Worm (Caenorhabditis elegans) whole organism, L4 larva: ENCODE measurements around the gene srh-46.

ENCODE experiments used
- F49E8.2 ChIP-seq: sonication (generic microtip); optimal IDR thresholded peaks from 2 replicates; lab custom pipeline; 2016; ENCODE audit warnings: missing compliant biosample characterization, mild to moderate bottlenecking, missing genetic modification characterization, borderline replicate concordance
- R02D3.7 ChIP-seq: fragments of 150-350 bp; sonication (generic microtip); optimal IDR thresholded peaks from 3 replicates; lab custom pipeline; 2014; ENCODE audit warnings: missing biosample characterization, missing genetic modification characterization
- T20F7.1 ChIP-seq: fragments of 200-800 bp; sonication (Bioruptor generic); optimal IDR thresholded peaks from 2 replicates; lab custom pipeline; 2018; ENCODE audit warnings: mild to moderate bottlenecking, missing genetic modification characterization, missing compliant biosample characterization
- Y105C5A.15 ChIP-seq: fragments of 200-800 bp; sonication (Bioruptor generic); IDR thresholded peaks from 2 replicates; pipeline ENCODE4 v1.3.6; 2022; ENCODE audit warnings: missing genetic modification characterization, missing compliant biosample characterization
- Y5F2A.4 ChIP-seq: fragments of 200-800 bp; sonication (Bioruptor generic); optimal IDR thresholded peaks from 2 replicates; lab custom pipeline; 2018; ENCODE audit warnings: mild to moderate bottlenecking, missing genetic modification characterization, missing compliant biosample characterization
- Y75B8A.6 ChIP-seq: fragments of 200-800 bp; sonication (Bioruptor generic); IDR thresholded peaks from 2 replicates; pipeline ENCODE4 v1.3.6; 2022; ENCODE audit warnings: missing genetic modification reagents, missing genetic modification characterization, missing compliant biosample characterization
- ZK337.2 ChIP-seq: fragments of 200-800 bp; sonication (Bioruptor generic); IDR thresholded peaks from 2 replicates; pipeline ENCODE4 v1.3.6; 2022; ENCODE audit warnings: missing genetic modification reagents, missing genetic modification characterization, missing compliant biosample characterization
- ZK546.5 ChIP-seq, 2 experiments: sonication (generic microtip); optimal IDR thresholded peaks; 2 replicates each; lab custom pipeline; 2017; ENCODE audit warnings: missing biosample characterization in 2 of 2, missing genetic modification characterization in 2 of 2
- aha-1 ChIP-seq: fragments of 150-350 bp; peaks from one replicate; lab custom pipeline; 2014; ENCODE audit warnings: missing biosample characterization, missing genetic modification characterization
- ama-1 ChIP-seq: fragments of 150-350 bp; optimal IDR thresholded peaks from 2 replicates; lab custom pipeline; 2014; ENCODE audit warnings: inconsistent platforms, mixed read lengths
- ceh-28 ChIP-seq: fragments of 150-350 bp; optimal IDR thresholded peaks from 2 replicates; lab custom pipeline; 2014; ENCODE audit warnings: missing biosample characterization, missing genetic modification reagents, missing genetic modification characterization
- ceh-62 ChIP-seq: sonication (generic microtip); optimal IDR thresholded peaks from 2 replicates; lab custom pipeline; 2017; ENCODE audit warnings: missing biosample characterization, missing genetic modification characterization
- ceh-82 ChIP-seq: sonication (generic microtip); optimal IDR thresholded peaks from 2 replicates; lab custom pipeline; 2017; ENCODE audit warnings: missing biosample characterization, missing genetic modification characterization
- ces-1 ChIP-seq: fragments of 150-350 bp; sonication (generic microtip); optimal IDR thresholded peaks from 4 replicates; lab custom pipeline; 2014; ENCODE audit warnings: missing biosample characterization, missing genetic modification reagents, missing genetic modification characterization
- ctbp-1 ChIP-seq: fragments of 200-800 bp; sonication (Bioruptor generic); IDR thresholded peaks from 2 replicates; pipeline ENCODE4 v1.3.6; 2022; ENCODE audit warnings: missing genetic modification reagents, missing genetic modification characterization, missing compliant biosample characterization
- egl-43 ChIP-seq: fragments of 200-800 bp; sonication (Bioruptor generic); IDR thresholded peaks from 2 replicates; pipeline ENCODE4 v1.3.6; 2022; ENCODE audit warnings: missing genetic modification reagents, missing genetic modification characterization, missing compliant biosample characterization
- fkh-10 ChIP-seq: fragments of 150-350 bp; optimal IDR thresholded peaks from 2 replicates; lab custom pipeline; 2014; ENCODE audit warnings: missing biosample characterization, missing genetic modification reagents, missing genetic modification characterization
- hif-1 ChIP-seq, 2 experiments: sonication (generic microtip); optimal IDR thresholded peaks; 2 replicates each; lab custom pipeline; 2016 to 2017; ENCODE audit warnings: missing compliant biosample characterization in 2 of 2, missing genetic modification characterization in 2 of 2, missing genetic modification reagents in 2 of 2, missing genotype in 2 of 2, mild to moderate bottlenecking in 1 of 2
- hlh-30 ChIP-seq: sonication (generic microtip); optimal IDR thresholded peaks from 2 replicates; lab custom pipeline; 2017; ENCODE audit warnings: antibody characterized with exemption, mild to moderate bottlenecking, missing genetic modification characterization, missing compliant biosample characterization; ENCODE audit not compliant: insufficient read depth
- hmg-1.1 ChIP-seq: fragments of 200-800 bp; sonication (Bioruptor generic); IDR thresholded peaks from 2 replicates; pipeline ENCODE4 v1.3.6; 2022; ENCODE audit warnings: missing genetic modification reagents, missing genetic modification characterization, missing compliant biosample characterization
- lin-13 ChIP-seq: fragments of 150-350 bp; optimal IDR thresholded peaks from 2 replicates; lab custom pipeline; 2014; ENCODE audit warnings: missing biosample characterization, missing genetic modification reagents, missing genetic modification characterization
- madf-9 ChIP-seq: fragments of 200-800 bp; sonication (Bioruptor generic); conservative IDR thresholded peaks from 2 replicates; pipeline ENCODE4 v1.3.6; 2022; ENCODE audit warnings: missing genetic modification reagents, missing genetic modification characterization, missing compliant biosample characterization
- mdl-1 ChIP-seq, 2 experiments: fragments of 150-350 bp in 1 of 2; sonication (generic microtip) in 1 of 2; optimal IDR thresholded peaks; 2 replicates each; lab custom pipeline; 2014 to 2017; ENCODE audit warnings: missing biosample characterization in 2 of 2, missing genetic modification characterization in 2 of 2
- mdt-29 ChIP-seq: fragments of 200-800 bp; sonication (Bioruptor generic); IDR thresholded peaks from 2 replicates; pipeline ENCODE4 v1.3.6; 2022; ENCODE audit warnings: missing genetic modification reagents, missing genetic modification characterization, missing compliant biosample characterization
- mxl-2 ChIP-seq: fragments of 200-800 bp; sonication (Bioruptor generic); conservative IDR thresholded peaks from 2 replicates; pipeline ENCODE4 v1.3.6; 2022; ENCODE audit warnings: missing genetic modification reagents, missing genetic modification characterization, missing compliant biosample characterization
- nhr-10 ChIP-seq: fragments of 150-350 bp; optimal IDR thresholded peaks from 2 replicates; lab custom pipeline; 2014; ENCODE audit warnings: missing biosample characterization, missing genetic modification characterization
- nhr-11 ChIP-seq: fragments of 150-350 bp; optimal IDR thresholded peaks from 2 replicates; lab custom pipeline; 2014; ENCODE audit warnings: missing biosample characterization, missing genetic modification characterization
- nhr-25 ChIP-seq: sonication (generic microtip); optimal IDR thresholded peaks from 2 replicates; lab custom pipeline; 2017; ENCODE audit warnings: missing genetic modification characterization, mild to moderate bottlenecking, missing compliant biosample characterization, antibody characterized with exemption, moderate library complexity, borderline replicate concordance; ENCODE audit not compliant: insufficient read depth
- nhr-42 ChIP-seq: fragments of 200-800 bp; sonication (Bioruptor generic); IDR thresholded peaks from 2 replicates; pipeline ENCODE4 v1.3.6; 2022; ENCODE audit warnings: missing genetic modification characterization, missing compliant biosample characterization
- nhr-77 ChIP-seq: fragments of 150-350 bp; optimal IDR thresholded peaks from 2 replicates; lab custom pipeline; 2014; ENCODE audit warnings: missing biosample characterization, missing genetic modification characterization
- pha-4 ChIP-seq, 2 experiments: fragments of 150-350 bp in 1 of 2; fragments of 200-800 bp in 1 of 2; sonication (Bioruptor generic) in 1 of 2; IDR thresholded peaks in 1 of 2; optimal IDR thresholded peaks in 1 of 2; 2 replicates each; pipeline versions ENCODE4 v1.3.6 to Lab custom; 2014 to 2022; ENCODE audit warnings: missing genetic modification characterization in 2 of 2, missing genetic modification reagents in 2 of 2, missing biosample characterization in 1 of 2, missing compliant biosample characterization in 1 of 2
- php-3 ChIP-seq: fragments of 200-800 bp; sonication (Bioruptor generic); IDR thresholded peaks from 2 replicates; pipeline ENCODE4 v1.3.6; 2022; ENCODE audit warnings: missing genetic modification reagents, missing genetic modification characterization, missing compliant biosample characterization
- pqm-1 ChIP-seq: sonication (generic microtip); optimal IDR thresholded peaks from 2 replicates; lab custom pipeline; 2017; ENCODE audit warnings: missing biosample characterization, missing genetic modification characterization
- rbr-2 ChIP-seq: sonication (generic microtip); optimal IDR thresholded peaks from 2 replicates; lab custom pipeline; 2016; ENCODE audit warnings: missing genotype, missing genetic modification characterization, missing compliant biosample characterization
- saeg-2 ChIP-seq: fragments of 200-800 bp; sonication (Bioruptor generic); IDR thresholded peaks from 2 replicates; pipeline ENCODE4 v1.3.6; 2022; ENCODE audit warnings: missing genetic modification reagents, missing genetic modification characterization, missing compliant biosample characterization
- sdz-12 ChIP-seq: fragments of 200-800 bp; sonication (Bioruptor generic); optimal IDR thresholded peaks from 2 replicates; lab custom pipeline; 2018; ENCODE audit warnings: mild to moderate bottlenecking, missing genetic modification characterization, missing compliant biosample characterization
- skn-1 ChIP-seq: fragments of 150-350 bp; optimal IDR thresholded peaks from 2 replicates; lab custom pipeline; 2014; ENCODE audit warnings: missing biosample characterization, missing genetic modification characterization
- unc-62 ChIP-seq, 3 experiments: fragments of 150-350 bp in 1 of 3; sonication (generic microtip); optimal IDR thresholded peaks in 2 of 3; peaks in 1 of 3; 1 replicate in 1 of 3; 2 replicates in 2 of 3; lab custom pipeline; 2014 to 2017; ENCODE audit warnings: missing biosample characterization in 3 of 3, missing genetic modification characterization in 3 of 3, missing genetic modification reagents in 3 of 3, missing genotype in 1 of 3
- zfp-2 ChIP-seq: sonication (generic microtip); optimal IDR thresholded peaks from 2 replicates; lab custom pipeline; 2016; ENCODE audit warnings: mild to moderate bottlenecking, missing genetic modification characterization, missing compliant biosample characterization
- zfp-3 ChIP-seq: fragments of 200-800 bp; sonication (Bioruptor generic); conservative IDR thresholded peaks from 2 replicates; pipeline ENCODE4 v1.3.6; 2022; ENCODE audit warnings: missing genetic modification reagents, missing genetic modification characterization, missing compliant biosample characterization
- ztf-11 ChIP-seq: fragments of 150-350 bp; optimal IDR thresholded peaks from 2 replicates; lab custom pipeline; 2014; ENCODE audit warnings: missing biosample characterization, missing genetic modification characterization

srh-46 gene

ce11 chrV:11260622-11261021, 42.1 kb downstream of the srh-46 start, which contains the start of gene F07B10.7:
TSS of gene F07B10.7 (minus strand) at chrV:11260722.
- TF ChIP-seq nhr-11 (no peak), Y105C5A.15 (GFP tag; lab: Robert Waterston, UW) (no peak), zfp-3 (GFP tag; lab: Robert Waterston, UW) (no peak), pha-4 (GFP tag; IDR thresholded peaks at IDR 0.05; lab: Robert Waterston, UW) (no peak), pha-4 (tag; optimal IDR thresholded peaks at IDR 0.05; lab: Kevin White, UChicago) (no peak), rbr-2 (no peak), ceh-82 (tag; lab: Kevin White, UChicago) (no peak), zfp-2 (tag; lab: Kevin White, UChicago) (no peak), T20F7.1 (GFP tag; lab: Kevin White, UChicago) (no peak), Y75B8A.6 (GFP tag; lab: Robert Waterston, UW) (no peak), mdl-1 (tag; optimal IDR thresholded peaks at IDR 0.05; lab: Kevin White, UChicago) (no peak), pqm-1 (tag; lab: Kevin White, UChicago) (no peak)
- TF ChIP-seq, all 104 proteins: peak for 0

- TF ChIP-seq ceh-82 (tag; lab: Kevin White, UChicago) (no peak), ZK546.5 (tag; optimal IDR thresholded peaks at IDR 0.05; lab: Kevin White, UChicago) (no peak), saeg-2 (GFP tag; lab: Robert Waterston, UW) (no peak), unc-62 (GFP tag; optimal IDR thresholded peaks at IDR 0.05 in 1 of 2; lab: Kevin White, UChicago) (peak in 1 of 2 experiments; percentile 7), unc-62 (tag; optimal IDR thresholded peaks at IDR 0.05; lab: Kevin White, UChicago) (no peak)
These were observed 43.8 kb downstream of the srh-46 start, which contains the start of gene lgc-36 for ce11 chrV:11258896-11259295. TSS of gene lgc-36 (minus strand) at chrV:11258996.

ce11 chrV:11254980-11255379, 47.7 kb downstream of the srh-46 start, which contains the start of gene srsx-31:
TSS of gene srsx-31 (minus strand) at chrV:11255080.
- TF ChIP-seq nhr-25 (tag; lab: Kevin White, UChicago) (no peak), lin-13 (no peak), nhr-10 (tag; lab: Kevin White, UChicago) (no peak), unc-62 (GFP tag; optimal IDR thresholded peaks at IDR 0.05 in 1 of 2; lab: Kevin White, UChicago) (no peak), unc-62 (tag; optimal IDR thresholded peaks at IDR 0.05; lab: Kevin White, UChicago) (no peak), hmg-1.1 (GFP tag; lab: Robert Waterston, UW) (no peak), ama-1 (lab: Kevin White, UChicago) (no peak), ZK337.2 (GFP tag; lab: Robert Waterston, UW) (no peak), ceh-62 (tag; lab: Kevin White, UChicago) (no peak), nhr-77 (tag; lab: Kevin White, UChicago) (no peak), sdz-12 (GFP tag; lab: Kevin White, UChicago) (no peak), hif-1 (tag; optimal IDR thresholded peaks at IDR 0.05; lab: Kevin White, UChicago) (no peak), saeg-2 (GFP tag; lab: Robert Waterston, UW) (no peak), mxl-2 (GFP tag; lab: Robert Waterston, UW) (no peak)

ce11 chrV:11252429-11252828, 50.3 kb downstream of the srh-46 start, which contains the start of gene srsx-33:
TSS of gene srsx-33 (minus strand) at chrV:11252529.
- no peak for TF ChIP-seq php-3 (GFP tag; lab: Robert Waterston, UW)
- no peak for TF ChIP-seq mdt-29 (GFP tag; lab: Robert Waterston, UW)
- no peak for TF ChIP-seq madf-9 (GFP tag; lab: Robert Waterston, UW)
- no peak for TF ChIP-seq ceh-28 (tag; lab: Kevin White, UChicago)
- TF ChIP-seq egl-43 (GFP tag; lab: Robert Waterston, UW) = no peak
- TF ChIP-seq nhr-42 (GFP tag; lab: Robert Waterston, UW) = no peak
- no peak for TF ChIP-seq F49E8.2 (tag; lab: Kevin White, UChicago)
- no peak for TF ChIP-seq skn-1 (tag; lab: Kevin White, UChicago)
- TF ChIP-seq R02D3.7 = no peak
- TF ChIP-seq ztf-11 (tag; lab: Kevin White, UChicago) = no peak
- no peak for TF ChIP-seq aha-1 (tag; lab: Kevin White, UChicago)
- TF ChIP-seq ctbp-1 (GFP tag; lab: Robert Waterston, UW) = no peak
- TF ChIP-seq nhr-77 (tag; lab: Kevin White, UChicago) = no peak
- TF ChIP-seq hlh-30 (tag; lab: Kevin White, UChicago) = no peak
- TF ChIP-seq ces-1 (GFP tag; lab: Kevin White, UChicago) = no peak
- TF ChIP-seq hmg-1.1 (GFP tag; lab: Robert Waterston, UW) = no peak
- TF ChIP-seq fkh-10 (GFP tag; lab: Kevin White, UChicago) = no peak
- no peak for TF ChIP-seq Y5F2A.4 (GFP tag; lab: Kevin White, UChicago)
